Fruit fly (Drosophila melanogaster): Measurements from ENCODE around the gene CG7368.

DNA sequence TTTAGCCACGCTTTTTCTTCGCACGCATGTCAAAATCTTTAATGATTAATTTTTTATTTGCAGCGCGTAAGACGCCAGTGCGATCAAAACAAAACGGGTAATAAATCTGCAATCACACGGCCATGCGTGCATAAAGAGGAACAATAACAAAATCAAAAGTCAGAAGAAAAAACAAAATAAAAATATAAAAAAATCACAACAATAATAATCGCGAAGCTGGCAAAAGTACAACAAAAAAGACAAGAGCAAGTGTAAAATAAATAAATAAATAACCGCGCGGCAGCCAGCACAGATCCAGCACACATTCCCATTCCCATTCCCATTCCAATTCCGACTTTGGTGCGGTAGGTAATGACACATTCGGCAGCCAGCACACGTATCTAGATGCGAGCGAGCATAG, 37.5 kb downstream of the CG7368 start:
- no peak for TF ChIP-seq Hr96 (GFP tag; optimal IDR thresholded peaks at IDR 0.05)
- no peak for TF ChIP-seq CG1620 (GFP tag; optimal IDR thresholded peaks at IDR 0.05)
- TF ChIP-seq CG14711 (tag; optimal IDR thresholded peaks at IDR 0.05): no peak
